Worm (Caenorhabditis elegans) whole organism, young adult: Measurements from ENCODE around the gene idpp-13.

Experiments
- F57A8.1 ChIP-seq: fragments of 200-800 bp; sonication (Bioruptor generic); optimal IDR thresholded peaks from 2 replicates; lab custom pipeline; 2018; ENCODE audit warnings: mild to moderate bottlenecking, missing genetic modification characterization, moderate library complexity, missing compliant biosample characterization
- T07F8.4 ChIP-seq: sonication (generic microtip); optimal IDR thresholded peaks from 2 replicates; lab custom pipeline; 2016; ENCODE audit warnings: mild to moderate bottlenecking, missing genetic modification characterization, moderate library complexity, missing compliant biosample characterization
- dpl-1 ChIP-seq: fragments of 150-350 bp; optimal IDR thresholded peaks from 2 replicates; lab custom pipeline; 2014; ENCODE audit warnings: missing biosample characterization, missing genetic modification reagents, missing genetic modification characterization
- hmg-20 ChIP-seq: fragments of 200-800 bp; sonication (Bioruptor generic); IDR thresholded peaks from 2 replicates; pipeline ENCODE4 v1.3.6; 2022; ENCODE audit warnings: missing genetic modification reagents, missing genetic modification characterization, missing compliant biosample characterization
- let-607 ChIP-seq, 2 experiments: fragments of 200-800 bp in 1 of 2; sonication (Bioruptor generic) in 1 of 2; sonication (generic microtip) in 1 of 2; optimal IDR thresholded peaks; 2 replicates each; lab custom pipeline; 2016 to 2018; ENCODE audit warnings: mild to moderate bottlenecking in 2 of 2, missing compliant biosample characterization in 2 of 2, missing genetic modification characterization in 2 of 2, moderate library complexity in 2 of 2, missing genotype in 1 of 2
- lin-40 ChIP-seq: sonication (generic microtip); optimal IDR thresholded peaks from 2 replicates; lab custom pipeline; 2016; ENCODE audit warnings: missing genetic modification characterization, mild to moderate bottlenecking, missing compliant biosample characterization, missing genotype, missing genetic modification reagents
- nhr-120 ChIP-seq: fragments of 200-800 bp; sonication (Bioruptor generic); IDR thresholded peaks from 2 replicates; pipeline ENCODE4 v1.3.6; 2022; ENCODE audit warnings: missing genetic modification characterization, missing compliant biosample characterization
- sdz-38 ChIP-seq: sonication (generic microtip); optimal IDR thresholded peaks from 2 replicates; lab custom pipeline; 2016; ENCODE audit warnings: missing genotype, missing genetic modification characterization, missing compliant biosample characterization
- snpc-4 ChIP-seq, 5 experiments: fragments of 150-350 bp in 1 of 5; sonication (generic microtip) in 4 of 5; optimal IDR thresholded peaks; 2 replicates each; lab custom pipeline; 2014 to 2018; ENCODE audit warnings: missing genetic modification characterization in 5 of 5, missing biosample characterization in 3 of 5, antibody characterized with exemption in 2 of 5, mild to moderate bottlenecking in 2 of 5, missing compliant biosample characterization in 2 of 5, missing genotype in 2 of 5, moderate library complexity in 2 of 5, missing genetic modification reagents in 1 of 5

ce11 chrIII:887874-888299 lies 28.9 kb downstream of the idpp-13 start:
- TF ChIP-seq let-607 (tag; optimal IDR thresholded peaks at IDR 0.05; lab: Kevin White, UChicago): no peak
- TF ChIP-seq hmg-20 (GFP tag; lab: Robert Waterston, UW): no peak
- TF ChIP-seq sdz-38: no peak
- peak; percentile 41 for TF ChIP-seq snpc-4 (GFP tag; optimal IDR thresholded peaks at IDR 0.05; lab: Kevin White, UChicago)
- TF ChIP-seq snpc-4 (tag; optimal IDR thresholded peaks at IDR 0.05; lab: Kevin White, UChicago): peak in 2 of 4 experiments; percentile 34 to 43
- no peak for TF ChIP-seq F57A8.1 (GFP tag; lab: Kevin White, UChicago)
- no peak for TF ChIP-seq T07F8.4 (tag; lab: Kevin White, UChicago)
- no peak for TF ChIP-seq nhr-120
- TF ChIP-seq dpl-1: no peak
- TF ChIP-seq lin-40 (tag; lab: Kevin White, UChicago): peak; percentile 76
